Worm (Caenorhabditis elegans) whole organism, young adult: ENCODE results near the gene C23H3.5.

Source experiments
- B0019.2 ChIP-seq: fragments of 200-800 bp; sonication (Bioruptor generic); conservative IDR thresholded peaks from 2 replicates; pipeline ENCODE4 v1.3.6; 2022; ENCODE audit warnings: missing genetic modification reagents, missing genetic modification characterization, missing compliant biosample characterization
- B0035.1 ChIP-seq: sonication (generic microtip); optimal IDR thresholded peaks from 2 replicates; lab custom pipeline; 2016; ENCODE audit warnings: missing genetic modification characterization, mild to moderate bottlenecking, missing compliant biosample characterization, missing genotype, missing genetic modification reagents
- B0336.3 ChIP-seq: fragments of 200-800 bp; sonication (Bioruptor generic); IDR thresholded peaks from 2 replicates; pipeline ENCODE4 v1.3.6; 2022; ENCODE audit warnings: missing genetic modification characterization, missing compliant biosample characterization
- C06A6.2 ChIP-seq: fragments of 200-800 bp; sonication (Bioruptor generic); conservative IDR thresholded peaks from 2 replicates; pipeline ENCODE4 v1.3.6; 2022; ENCODE audit warnings: missing genetic modification characterization, missing compliant biosample characterization
- D2030.7 ChIP-seq: fragments of 200-800 bp; sonication (Bioruptor generic); IDR thresholded peaks from 2 replicates; pipeline ENCODE4 v1.3.6; 2022; ENCODE audit warnings: missing genetic modification reagents, missing genetic modification characterization, missing compliant biosample characterization
- F22D6.2 ChIP-seq: sonication (generic microtip); optimal IDR thresholded peaks from 2 replicates; lab custom pipeline; 2016; ENCODE audit warnings: mild to moderate bottlenecking, missing genetic modification characterization, missing compliant biosample characterization
- F49E8.2 ChIP-seq: sonication (generic microtip); optimal IDR thresholded peaks from 3 replicates; lab custom pipeline; 2017; ENCODE audit warnings: missing genetic modification characterization, mild to moderate bottlenecking, missing compliant biosample characterization, antibody characterized with exemption, moderate library complexity; ENCODE audit not compliant: insufficient read depth
- F57A8.1 ChIP-seq: fragments of 200-800 bp; sonication (Bioruptor generic); optimal IDR thresholded peaks from 2 replicates; lab custom pipeline; 2018; ENCODE audit warnings: mild to moderate bottlenecking, missing genetic modification characterization, moderate library complexity, missing compliant biosample characterization
- T07F8.4 ChIP-seq: sonication (generic microtip); optimal IDR thresholded peaks from 2 replicates; lab custom pipeline; 2016; ENCODE audit warnings: mild to moderate bottlenecking, missing genetic modification characterization, moderate library complexity, missing compliant biosample characterization
- ZK185.1 ChIP-seq: sonication (generic microtip); optimal IDR thresholded peaks from 2 replicates; lab custom pipeline; 2016; ENCODE audit warnings: mild to moderate bottlenecking, missing genetic modification characterization, missing compliant biosample characterization; ENCODE audit not compliant: poor library complexity, severe bottlenecking
- aptf-2 ChIP-seq: fragments of 200-800 bp; sonication (Bioruptor generic); conservative IDR thresholded peaks from 2 replicates; pipeline ENCODE4 v1.3.6; 2022; ENCODE audit warnings: missing genetic modification reagents, missing genetic modification characterization, missing compliant biosample characterization
- attf-3 ChIP-seq: fragments of 200-800 bp; sonication (Bioruptor generic); conservative IDR thresholded peaks from 2 replicates; pipeline ENCODE4 v1.3.6; 2022; ENCODE audit warnings: missing genetic modification reagents, missing genetic modification characterization, missing compliant biosample characterization
- attf-6 ChIP-seq: fragments of 200-800 bp; sonication (Bioruptor generic); IDR thresholded peaks from 2 replicates; pipeline ENCODE4 v1.3.6; 2022; ENCODE audit warnings: missing genetic modification reagents, missing genetic modification characterization, missing compliant biosample characterization
- cebp-2 ChIP-seq: fragments of 200-800 bp; sonication (Bioruptor generic); IDR thresholded peaks from 2 replicates; pipeline ENCODE4 v1.3.6; 2022; ENCODE audit warnings: missing genetic modification characterization, missing compliant biosample characterization
- ceh-100 ChIP-seq: fragments of 200-800 bp; sonication (Bioruptor generic); IDR thresholded peaks from 2 replicates; pipeline ENCODE4 v1.3.6; 2022; ENCODE audit warnings: missing genetic modification reagents, missing genetic modification characterization, missing compliant biosample characterization
- ceh-58 ChIP-seq: fragments of 200-800 bp; sonication (Bioruptor generic); IDR thresholded peaks from 2 replicates; pipeline ENCODE4 v1.3.6; 2022; ENCODE audit warnings: missing genetic modification characterization, missing compliant biosample characterization
- ceh-79 ChIP-seq: sonication (generic microtip); optimal IDR thresholded peaks from 2 replicates; lab custom pipeline; 2017; ENCODE audit warnings: mild to moderate bottlenecking, missing genetic modification characterization, missing compliant biosample characterization
- die-1 ChIP-seq: sonication (generic microtip); optimal IDR thresholded peaks from 2 replicates; lab custom pipeline; 2016; ENCODE audit warnings: missing genotype, mild to moderate bottlenecking, missing genetic modification characterization, missing compliant biosample characterization
- dox-1 ChIP-seq: fragments of 200-800 bp; sonication (Bioruptor generic); IDR thresholded peaks from 2 replicates; pipeline ENCODE4 v1.3.6; 2022; ENCODE audit warnings: missing genetic modification reagents, missing genetic modification characterization, missing compliant biosample characterization
- efl-1 ChIP-seq: fragments of 150-350 bp; optimal IDR thresholded peaks from 2 replicates; lab custom pipeline; 2014; ENCODE audit warnings: missing biosample characterization, missing genetic modification reagents, missing genetic modification characterization
- egl-18 ChIP-seq: fragments of 200-800 bp; sonication (Bioruptor generic); IDR thresholded peaks from 2 replicates; pipeline ENCODE4 v1.3.6; 2022; ENCODE audit warnings: missing genetic modification reagents, missing genetic modification characterization, missing compliant biosample characterization
- ekl-4 ChIP-seq: fragments of 200-800 bp; sonication (Bioruptor generic); IDR thresholded peaks from 2 replicates; pipeline ENCODE4 v1.3.6; 2022; ENCODE audit warnings: missing genetic modification reagents, missing genetic modification characterization, missing compliant biosample characterization
- fkh-3 ChIP-seq: sonication (generic microtip); optimal IDR thresholded peaks from 2 replicates; lab custom pipeline; 2016; ENCODE audit warnings: mild to moderate bottlenecking, missing genetic modification characterization, missing compliant biosample characterization
- hmg-20 ChIP-seq: fragments of 200-800 bp; sonication (Bioruptor generic); IDR thresholded peaks from 2 replicates; pipeline ENCODE4 v1.3.6; 2022; ENCODE audit warnings: missing genetic modification reagents, missing genetic modification characterization, missing compliant biosample characterization
- let-607 ChIP-seq, 2 experiments: fragments of 200-800 bp in 1 of 2; sonication (Bioruptor generic) in 1 of 2; sonication (generic microtip) in 1 of 2; optimal IDR thresholded peaks; 2 replicates each; lab custom pipeline; 2016 to 2018; ENCODE audit warnings: mild to moderate bottlenecking in 2 of 2, missing compliant biosample characterization in 2 of 2, missing genetic modification characterization in 2 of 2, moderate library complexity in 2 of 2, missing genotype in 1 of 2
- lin-26 ChIP-seq: fragments of 200-800 bp; sonication (Bioruptor generic); IDR thresholded peaks from 2 replicates; pipeline ENCODE4 v1.3.6; 2022; ENCODE audit warnings: missing genetic modification reagents, missing genetic modification characterization, missing compliant biosample characterization
- lin-35 ChIP-seq, 3 experiments: fragments of 150-350 bp in 2 of 3; sonication (generic microtip) in 1 of 3; optimal IDR thresholded peaks; 2 replicates each; lab custom pipeline; 2014 to 2018; ENCODE audit warnings: missing biosample characterization in 3 of 3, missing genetic modification characterization in 3 of 3, missing genetic modification reagents in 3 of 3
- lin-54 ChIP-seq: fragments of 200-800 bp; sonication (Bioruptor generic); optimal IDR thresholded peaks from 2 replicates; lab custom pipeline; 2018; ENCODE audit warnings: mild to moderate bottlenecking, missing genetic modification characterization, missing compliant biosample characterization
- lsl-1 ChIP-seq: fragments of 200-800 bp; sonication (Bioruptor generic); optimal IDR thresholded peaks from 2 replicates; lab custom pipeline; 2018; ENCODE audit warnings: mild to moderate bottlenecking, missing genetic modification characterization, moderate library complexity, missing compliant biosample characterization
- lsy-27 ChIP-seq: sonication (generic microtip); optimal IDR thresholded peaks from 2 replicates; lab custom pipeline; 2017; ENCODE audit warnings: missing genetic modification characterization, mild to moderate bottlenecking, missing compliant biosample characterization, antibody characterized with exemption, missing genotype, borderline replicate concordance; ENCODE audit not compliant: insufficient read depth
- madf-6 ChIP-seq: fragments of 200-800 bp; sonication (Bioruptor generic); IDR thresholded peaks from 2 replicates; pipeline ENCODE4 v1.3.6; 2022; ENCODE audit warnings: missing genetic modification reagents, missing genetic modification characterization, missing compliant biosample characterization
- nhr-179 ChIP-seq: sonication (generic microtip); optimal IDR thresholded peaks from 2 replicates; lab custom pipeline; 2016; ENCODE audit warnings: mild to moderate bottlenecking, missing genetic modification characterization, missing compliant biosample characterization
- nhr-80 ChIP-seq: sonication (generic microtip); optimal IDR thresholded peaks from 2 replicates; lab custom pipeline; 2016; ENCODE audit warnings: missing genetic modification characterization, missing compliant biosample characterization
- rcor-1 ChIP-seq: fragments of 200-800 bp; sonication (Bioruptor generic); IDR thresholded peaks from 2 replicates; pipeline ENCODE4 v1.3.6; 2022; ENCODE audit warnings: missing genetic modification reagents, missing genetic modification characterization, missing compliant biosample characterization
- repo-1 ChIP-seq: sonication (generic microtip); optimal IDR thresholded peaks from 2 replicates; lab custom pipeline; 2017; ENCODE audit warnings: mild to moderate bottlenecking, missing genetic modification characterization, missing compliant biosample characterization
- snpc-3.4 ChIP-seq: sonication (generic microtip); optimal IDR thresholded peaks from 2 replicates; lab custom pipeline; 2017; ENCODE audit warnings: missing genetic modification characterization, mild to moderate bottlenecking, missing compliant biosample characterization, antibody characterized with exemption, moderate library complexity, missing genotype, missing genetic modification reagents
- unc-130 ChIP-seq: sonication (generic microtip); optimal IDR thresholded peaks from 2 replicates; lab custom pipeline; 2016; ENCODE audit warnings: missing genetic modification reagents, missing genetic modification characterization, missing compliant biosample characterization
- unc-62 ChIP-seq: fragments of 150-350 bp; optimal IDR thresholded peaks from 2 replicates; lab custom pipeline; 2014; ENCODE audit warnings: missing biosample characterization, missing genetic modification reagents, missing genetic modification characterization
- xnd-1 ChIP-seq: sonication (generic microtip); optimal IDR thresholded peaks from 2 replicates; lab custom pipeline; 2016; ENCODE audit warnings: missing genotype, missing genetic modification reagents, missing genetic modification characterization, missing compliant biosample characterization
- ztf-18 ChIP-seq: sonication (generic microtip); optimal IDR thresholded peaks from 2 replicates; lab custom pipeline; 2016; ENCODE audit warnings: missing genotype, mild to moderate bottlenecking, missing genetic modification characterization, missing compliant biosample characterization
- ztf-25 ChIP-seq: fragments of 200-800 bp; sonication (Bioruptor generic); IDR thresholded peaks from 2 replicates; pipeline ENCODE4 v1.3.6; 2022; ENCODE audit warnings: missing genetic modification reagents, missing genetic modification characterization, missing compliant biosample characterization
- ztf-3 ChIP-seq: fragments of 200-800 bp; sonication (Bioruptor generic); optimal IDR thresholded peaks from 2 replicates; lab custom pipeline; 2018; ENCODE audit warnings: mild to moderate bottlenecking, missing genetic modification characterization, missing compliant biosample characterization

C23H3.5 gene

ce11 chrII:24559-24998, 22.8 kb upstream of the C23H3.5 start, which contains the start of gene enee-1 (continued):
- peak; percentile 46 for TF ChIP-seq D2030.7 (GFP tag; lab: Robert Waterston, UW)
- TF ChIP-seq attf-6, result no peak
- TF ChIP-seq lin-54, result peak; percentile 90
- TF ChIP-seq cebp-2 (GFP tag; lab: Robert Waterston, UW), result no peak
- TF ChIP-seq dox-1, result peak; percentile 64; the same call in 1 of the 2 replicates
- 0 out of 2 replicates have a peak, but pooled peaks have one; percentile 51 for TF ChIP-seq ekl-4 (GFP tag; lab: Robert Waterston, UW)
- TF ChIP-seq F49E8.2 (tag; lab: Kevin White, UChicago), result no peak
- TF ChIP-seq unc-62, result no peak
- no peak for TF ChIP-seq unc-130 (GFP tag; lab: Kevin White, UChicago)
- TF ChIP-seq T07F8.4, result no peak
- peak; percentile 11; the same call in 1 of the 2 replicates for TF ChIP-seq madf-6
- no peak for TF ChIP-seq lin-26 (GFP tag; lab: Robert Waterston, UW)
- TF ChIP-seq nhr-179, result no peak
- TF ChIP-seq ceh-58 (GFP tag; lab: Robert Waterston, UW), result no peak
- TF ChIP-seq nhr-80 (tag; lab: Kevin White, UChicago), result no peak
- TF ChIP-seq rcor-1, result peak; percentile 52; the same call in 1 of the 2 replicates
- peak; percentile 2 for TF ChIP-seq ZK185.1
- TF ChIP-seq B0035.1 (tag; lab: Kevin White, UChicago), result no peak
- TF ChIP-seq hmg-20 (GFP tag; lab: Robert Waterston, UW), result 0 out of 2 replicates have a peak, but pooled peaks have one; percentile 36
- TF ChIP-seq fkh-3 (tag; lab: Kevin White, UChicago), result no peak
- peak; percentile 1 to 83 (median 58) for TF ChIP-seq lin-35 (GFP tag; optimal IDR thresholded peaks at IDR 0.05; lab: Kevin White, UChicago)
- no peak for TF ChIP-seq snpc-3.4
- TF ChIP-seq B0336.3, result 0 out of 2 replicates have a peak, but pooled peaks have one; percentile 37
- peak; percentile 53 for TF ChIP-seq repo-1 (tag; lab: Kevin White, UChicago)
- peak; percentile 43; the same call in 1 of the 2 replicates for TF ChIP-seq attf-3
- peak in 1 of 2 experiments; percentile 15 for TF ChIP-seq let-607 (tag; optimal IDR thresholded peaks at IDR 0.05; lab: Kevin White, UChicago)
- peak; percentile 57 for TF ChIP-seq efl-1 (GFP tag; lab: Kevin White, UChicago)
- TF ChIP-seq lsy-27 (tag; lab: Kevin White, UChicago), result no peak
- TF ChIP-seq ztf-25, result no peak
- no peak for TF ChIP-seq die-1 (tag; lab: Kevin White, UChicago)
- TF ChIP-seq egl-18, result no peak
- no peak for TF ChIP-seq aptf-2 (GFP tag; lab: Robert Waterston, UW)
- no peak for TF ChIP-seq xnd-1 (tag; lab: Kevin White, UChicago)
- TF ChIP-seq ztf-3, result no peak
- peak; percentile 56 for TF ChIP-seq C06A6.2
- no peak for TF ChIP-seq B0019.2
- TF ChIP-seq, all 124 proteins: peak for 34

DNA sequence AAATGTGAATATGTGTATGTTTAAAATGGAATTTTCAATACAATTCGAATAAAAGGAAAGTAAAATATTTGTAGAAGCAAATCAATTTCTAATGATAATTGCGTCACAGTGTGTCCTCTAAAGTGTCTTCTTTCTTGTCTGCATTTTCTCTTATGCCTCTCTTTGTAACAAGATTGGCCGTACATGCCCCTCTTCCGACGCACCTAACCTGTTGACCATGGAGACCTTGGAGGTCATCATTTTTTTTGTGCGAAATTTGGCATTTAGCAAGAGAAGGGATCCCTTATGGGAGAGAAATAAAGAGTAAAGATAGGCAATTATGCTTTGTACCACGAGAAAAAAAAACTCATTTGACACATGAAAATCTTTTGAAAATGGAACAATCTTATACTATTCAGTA, 19.1 kb upstream of the C23H3.5 start, which contains the start of gene F23F1.4:
Gene F23F1.4, minus strand, starts transcription at position 141 of the 400 bp plus-strand sequence.
- TF ChIP-seq ceh-100 (GFP tag; lab: Robert Waterston, UW), result no peak
- TF ChIP-seq B0035.1 (tag; lab: Kevin White, UChicago), result no peak
- no peak for TF ChIP-seq ztf-18 (tag; lab: Kevin White, UChicago)
- TF ChIP-seq dox-1, result no peak
- TF ChIP-seq lsl-1, result no peak
- no peak for TF ChIP-seq ztf-25
- no peak for TF ChIP-seq F22D6.2 (tag; lab: Kevin White, UChicago)
- no peak for TF ChIP-seq attf-6
- TF ChIP-seq lin-26 (GFP tag; lab: Robert Waterston, UW), result no peak
- TF ChIP-seq ceh-79 (tag; lab: Kevin White, UChicago), result no peak
- no peak for TF ChIP-seq egl-18
- TF ChIP-seq ztf-3, result no peak
- TF ChIP-seq F57A8.1 (GFP tag; lab: Kevin White, UChicago), result no peak
- TF ChIP-seq, all 124 proteins: peak for 0
